Worm (Caenorhabditis elegans) whole organism, L1 larva: ENCODE data around the gene B0416.11.
A peak's percentile ranks its signal among the peaks of the same experiment; 100 is the strongest.

Experiments
- C04F5.9 ChIP-seq: sonication (generic microtip); optimal IDR thresholded peaks from 2 replicates; lab custom pipeline; 2016; ENCODE audit warnings: missing genetic modification characterization, missing compliant biosample characterization
- C16A3.4 ChIP-seq: fragments of 150-350 bp; optimal IDR thresholded peaks from 2 replicates; lab custom pipeline; 2014; ENCODE audit warnings: missing biosample characterization, missing genetic modification characterization
- C34B4.2 ChIP-seq: sonication (generic microtip); optimal IDR thresholded peaks from 2 replicates; lab custom pipeline; 2017; ENCODE audit warnings: mild to moderate bottlenecking, missing genetic modification characterization, missing compliant biosample characterization
- aly-2 ChIP-seq: fragments of 150-350 bp; optimal IDR thresholded peaks from 2 replicates; lab custom pipeline; 2014; ENCODE audit warnings: missing biosample characterization, missing genetic modification characterization
- blmp-1 ChIP-seq: fragments of 150-350 bp; optimal IDR thresholded peaks from 2 replicates; lab custom pipeline; 2014; ENCODE audit warnings: missing biosample characterization, missing genetic modification characterization
- ceh-63 ChIP-seq: fragments of 200-800 bp; sonication (Bioruptor generic); optimal IDR thresholded peaks from 2 replicates; lab custom pipeline; 2018; ENCODE audit warnings: mild to moderate bottlenecking, missing genetic modification characterization, missing compliant biosample characterization
- ceh-90 ChIP-seq: sonication (generic microtip); optimal IDR thresholded peaks from 2 replicates; lab custom pipeline; 2016; ENCODE audit warnings: missing genetic modification characterization, missing compliant biosample characterization
- dsc-1 ChIP-seq: sonication (generic microtip); optimal IDR thresholded peaks from 2 replicates; lab custom pipeline; 2016; ENCODE audit warnings: mild to moderate bottlenecking, missing genetic modification characterization, missing compliant biosample characterization
- efl-1 ChIP-seq, 4 experiments: fragments of 150-350 bp; optimal IDR thresholded peaks in 3 of 4; peaks in 1 of 4; 1 replicate in 1 of 4; 2 replicates in 3 of 4; lab custom pipeline; 2014; ENCODE audit warnings: missing biosample characterization in 2 of 4, missing genetic modification characterization in 2 of 4, missing genetic modification reagents in 2 of 4
- efl-3 ChIP-seq: fragments of 200-800 bp; sonication (Bioruptor generic); optimal IDR thresholded peaks from 2 replicates; lab custom pipeline; 2018; ENCODE audit warnings: mild to moderate bottlenecking, missing genetic modification characterization, missing compliant biosample characterization
- elt-2 ChIP-seq: sonication (generic microtip); optimal IDR thresholded peaks from 2 replicates; lab custom pipeline; 2016; ENCODE audit warnings: missing genetic modification characterization, mild to moderate bottlenecking, inconsistent platforms, missing compliant biosample characterization, missing genetic modification reagents
- elt-3 ChIP-seq, 6 experiments: fragments of 150-350 bp in 1 of 6; sonication (generic microtip); optimal IDR thresholded peaks; 2 replicates each; lab custom pipeline; 2017 to 2018; ENCODE audit warnings: missing biosample characterization in 6 of 6, missing genetic modification characterization in 6 of 6, inconsistent platforms in 1 of 6
- fkh-10 ChIP-seq: sonication (generic microtip); optimal IDR thresholded peaks from 2 replicates; lab custom pipeline; 2017; ENCODE audit warnings: missing biosample characterization, missing genetic modification reagents, missing genetic modification characterization
- fkh-8 ChIP-seq: sonication (generic microtip); optimal IDR thresholded peaks from 2 replicates; lab custom pipeline; 2016; ENCODE audit warnings: mild to moderate bottlenecking, missing genetic modification characterization, missing compliant biosample characterization
- hlh-17 ChIP-seq: fragments of 200-800 bp; sonication (Bioruptor generic); optimal IDR thresholded peaks from 2 replicates; lab custom pipeline; 2018; ENCODE audit warnings: missing genetic modification characterization, mild to moderate bottlenecking, missing compliant biosample characterization, moderate library complexity, borderline replicate concordance
- hlh-4 ChIP-seq: sonication (generic microtip); optimal IDR thresholded peaks from 2 replicates; lab custom pipeline; 2016; ENCODE audit warnings: mild to moderate bottlenecking, missing genetic modification characterization, missing compliant biosample characterization
- lin-35 ChIP-seq, 2 experiments: fragments of 150-350 bp; optimal IDR thresholded peaks; 2 replicates each; lab custom pipeline; 2014; ENCODE audit warnings: missing biosample characterization in 2 of 2, missing genetic modification characterization in 2 of 2, missing genetic modification reagents in 2 of 2
- mab-9 ChIP-seq: fragments of 200-800 bp; sonication (Bioruptor generic); IDR thresholded peaks from 2 replicates; pipeline ENCODE4 v1.3.6; 2022; ENCODE audit warnings: missing genetic modification reagents, missing genetic modification characterization, missing compliant biosample characterization
- mdl-1 ChIP-seq, 2 experiments: fragments of 150-350 bp; optimal IDR thresholded peaks; 2 replicates each; lab custom pipeline; 2014 to 2017; ENCODE audit warnings: missing biosample characterization in 2 of 2, missing genetic modification characterization in 2 of 2, inconsistent platforms in 1 of 2
- mep-1 ChIP-seq: fragments of 150-350 bp; optimal IDR thresholded peaks from 2 replicates; lab custom pipeline; 2014; ENCODE audit warnings: missing biosample characterization, missing genetic modification characterization
- nhr-11 ChIP-seq: fragments of 150-350 bp; optimal IDR thresholded peaks from 2 replicates; lab custom pipeline; 2014; ENCODE audit warnings: missing biosample characterization, missing genetic modification characterization
- nhr-12 ChIP-seq: sonication (generic microtip); optimal IDR thresholded peaks from 2 replicates; lab custom pipeline; 2017; ENCODE audit warnings: missing biosample characterization, missing genetic modification characterization
- nhr-19 ChIP-seq: fragments of 200-800 bp; sonication (Bioruptor generic); conservative IDR thresholded peaks from 2 replicates; pipeline ENCODE4 v1.3.6; 2022; ENCODE audit warnings: missing genetic modification characterization, missing compliant biosample characterization
- nhr-47 ChIP-seq: sonication (generic microtip); optimal IDR thresholded peaks from 2 replicates; lab custom pipeline; 2016; ENCODE audit warnings: mild to moderate bottlenecking, missing genetic modification characterization, moderate library complexity, missing compliant biosample characterization
- nhr-76 ChIP-seq: sonication (generic microtip); optimal IDR thresholded peaks from 2 replicates; lab custom pipeline; 2017; ENCODE audit warnings: missing biosample characterization, missing genetic modification characterization
- nhr-85 ChIP-seq: sonication (generic microtip); peaks from one replicate; lab custom pipeline; 2016; ENCODE audit warnings: missing genetic modification characterization, inconsistent platforms, missing compliant biosample characterization
- nhr-90 ChIP-seq: sonication (generic microtip); optimal IDR thresholded peaks from 2 replicates; lab custom pipeline; 2016; ENCODE audit warnings: mild to moderate bottlenecking, missing genetic modification characterization, missing compliant biosample characterization; ENCODE audit not compliant: poor library complexity
- rnt-1 ChIP-seq: sonication (generic microtip); optimal IDR thresholded peaks from 2 replicates; lab custom pipeline; 2016; ENCODE audit warnings: mild to moderate bottlenecking, missing genetic modification characterization, moderate library complexity, missing compliant biosample characterization
- snpc-4 ChIP-seq: fragments of 150-350 bp; optimal IDR thresholded peaks from 2 replicates; lab custom pipeline; 2014; ENCODE audit warnings: missing biosample characterization, missing genetic modification characterization
- sox-4 ChIP-seq: sonication (generic microtip); optimal IDR thresholded peaks from 2 replicates; lab custom pipeline; 2016; ENCODE audit warnings: missing genetic modification characterization, missing compliant biosample characterization
- sptf-1 ChIP-seq: fragments of 150-350 bp; optimal IDR thresholded peaks from 2 replicates; lab custom pipeline; 2014; ENCODE audit warnings: missing biosample characterization, missing genetic modification characterization
- sup-37 ChIP-seq: fragments of 200-800 bp; sonication (Bioruptor generic); optimal IDR thresholded peaks from 2 replicates; lab custom pipeline; 2018; ENCODE audit warnings: mild to moderate bottlenecking, missing genetic modification characterization, missing compliant biosample characterization
- tbx-2 ChIP-seq: sonication (generic microtip); optimal IDR thresholded peaks from 2 replicates; lab custom pipeline; 2016; ENCODE audit warnings: missing genetic modification characterization, missing compliant biosample characterization
- tlp-1 ChIP-seq: fragments of 150-350 bp; optimal IDR thresholded peaks from 2 replicates; lab custom pipeline; 2014; ENCODE audit warnings: missing biosample characterization, missing genetic modification characterization
- unc-62 ChIP-seq: fragments of 150-350 bp; optimal IDR thresholded peaks from 2 replicates; lab custom pipeline; 2014; ENCODE audit warnings: missing biosample characterization, missing genetic modification reagents, missing genetic modification characterization
- unc-86 ChIP-seq: sonication (generic microtip); optimal IDR thresholded peaks from 2 replicates; lab custom pipeline; 2016; ENCODE audit warnings: missing genetic modification characterization, missing compliant biosample characterization
- xbp-1 ChIP-seq: sonication (generic microtip); optimal IDR thresholded peaks from 2 replicates; lab custom pipeline; 2016; ENCODE audit warnings: missing genetic modification characterization, missing compliant biosample characterization
- zip-4 ChIP-seq: fragments of 200-800 bp; sonication (Bioruptor generic); optimal IDR thresholded peaks from 2 replicates; lab custom pipeline; 2018; ENCODE audit warnings: mild to moderate bottlenecking, missing genetic modification characterization, moderate library complexity, missing compliant biosample characterization

B0416.11 gene

ce11 chrX:9296591-9296990 lies 13.7 kb upstream of the B0416.11 start, which contains the start of gene gly-13 (continued):
- TF ChIP-seq C16A3.4 (tag; lab: Kevin White, UChicago) (peak; percentile 34), C04F5.9 (tag; lab: Kevin White, UChicago) (no peak), sptf-1 (tag; lab: Kevin White, UChicago) (no peak), ceh-63 (no peak), ceh-90 (tag; lab: Kevin White, UChicago) (no peak), nhr-76 (tag; lab: Kevin White, UChicago) (no peak), nhr-11 (tag; lab: Kevin White, UChicago) (no peak), unc-86 (tag; lab: Kevin White, UChicago) (no peak), elt-3 (tag; optimal IDR thresholded peaks at IDR 0.05; lab: Kevin White, UChicago) (peak in 1 of 6 experiments; percentile 52), nhr-19 (GFP tag; lab: Robert Waterston, UW) (no peak; the same call in 1 of the 2 replicates), C34B4.2 (tag; lab: Kevin White, UChicago) (no peak), xbp-1 (tag; lab: Kevin White, UChicago) (peak; percentile 33), mdl-1 (tag; optimal IDR thresholded peaks at IDR 0.05; lab: Kevin White, UChicago) (peak in 1 of 2 experiments; percentile 49), sup-37 (no peak), elt-2 (tag; lab: Kevin White, UChicago) (no peak), mep-1 (tag; lab: Kevin White, UChicago) (no peak), nhr-47 (tag; lab: Kevin White, UChicago) (peak; percentile 32), hlh-17 (GFP tag; lab: Kevin White, UChicago) (no peak), nhr-12 (tag; lab: Kevin White, UChicago) (no peak), mab-9 (no peak), blmp-1 (tag; lab: Kevin White, UChicago) (peak; percentile 26), sox-4 (tag; lab: Kevin White, UChicago) (no peak), zip-4 (no peak), fkh-8 (tag; lab: Kevin White, UChicago) (no peak), efl-3 (GFP tag; lab: Kevin White, UChicago) (no peak), dsc-1 (tag; lab: Kevin White, UChicago) (peak; percentile 34), snpc-4 (tag; lab: Kevin White, UChicago) (no peak), hlh-4 (tag; lab: Kevin White, UChicago) (no peak), aly-2 (tag; lab: Kevin White, UChicago) (no peak), efl-1 (optimal IDR thresholded peaks at IDR 0.05; lab: Kevin White, UChicago) (no peak), efl-1 (GFP tag; optimal IDR thresholded peaks at IDR 0.05 in 1 of 2; lab: Kevin White, UChicago) (peak in 1 of 2 experiments; percentile 57)
- TF ChIP-seq, all 84 proteins: peak for 23

- no peak for TF ChIP-seq fkh-10
- peak in 1 of 2 experiments; percentile 16 for TF ChIP-seq lin-35 (GFP tag; optimal IDR thresholded peaks at IDR 0.05; lab: Kevin White, UChicago)
- TF ChIP-seq C04F5.9 (tag; lab: Kevin White, UChicago), result no peak
- TF ChIP-seq rnt-1 (tag; lab: Kevin White, UChicago), result no peak
- peak; percentile 56 for TF ChIP-seq elt-2 (tag; lab: Kevin White, UChicago)
- no peak for TF ChIP-seq nhr-76 (tag; lab: Kevin White, UChicago)
- no peak for TF ChIP-seq nhr-85 (tag; lab: Kevin White, UChicago)
- TF ChIP-seq nhr-47 (tag; lab: Kevin White, UChicago), result no peak
- no peak for TF ChIP-seq tbx-2 (tag; lab: Kevin White, UChicago)
- TF ChIP-seq aly-2 (tag; lab: Kevin White, UChicago), result no peak
- TF ChIP-seq nhr-11 (tag; lab: Kevin White, UChicago), result no peak
- no peak for TF ChIP-seq ceh-63
These were observed 12.5 kb upstream of the B0416.11 start for ce11 chrX:9295471-9295870.

- TF ChIP-seq nhr-90 (no peak), unc-62 (GFP tag; lab: Kevin White, UChicago) (no peak), mdl-1 (tag; optimal IDR thresholded peaks at IDR 0.05; lab: Kevin White, UChicago) (no peak), sox-4 (tag; lab: Kevin White, UChicago) (no peak), hlh-17 (GFP tag; lab: Kevin White, UChicago) (no peak), hlh-4 (tag; lab: Kevin White, UChicago) (no peak), fkh-10 (no peak), sptf-1 (tag; lab: Kevin White, UChicago) (no peak), snpc-4 (tag; lab: Kevin White, UChicago) (no peak), tlp-1 (tag; lab: Kevin White, UChicago) (no peak), elt-3 (tag; optimal IDR thresholded peaks at IDR 0.05; lab: Kevin White, UChicago) (no peak)
These were observed 8.4 kb upstream of the B0416.11 start, which contains the start of gene B0416.3 for ce11 chrX:9291345-9291744. Gene B0416.3 (plus strand): TSS chrX:9291645.
